Worm (Caenorhabditis elegans): Measurements from ENCODE around the gene cks-1.

ce11 chrIV:8535946-8536345 lies 22.2 kb downstream of the cks-1 start:
- TF ChIP-seq ztf-23 (GFP tag; IDR thresholded peaks at IDR 0.05) (no peak), flt-1 (GFP tag; IDR thresholded peaks at IDR 0.05) (no peak), ztf-29 (GFP tag; IDR thresholded peaks at IDR 0.05) (no peak), klf-2 (GFP tag; conservative IDR thresholded peaks at IDR 0.05) (no peak), ref-1 (GFP tag; conservative IDR thresholded peaks at IDR 0.05) (no peak), T22C8.4 (GFP tag; IDR thresholded peaks at IDR 0.05) (no peak), cog-1 (tag; optimal IDR thresholded peaks at IDR 0.05) (no peak), tab-1 (GFP tag; IDR thresholded peaks at IDR 0.05) (no peak), med-1 (GFP tag; optimal IDR thresholded peaks at IDR 0.05; ENCODE audit: insufficient read depth) (no peak)

Data from whole organism, midembryonic.